Fruit fly (Drosophila melanogaster) whole organism, embryonic: ENCODE measurements around the gene Pop2.

Experiments used
- Abd-B ChIP-seq: fragments of 200-800 bp; sonication (Bioruptor generic); optimal IDR thresholded peaks from 2 replicates; lab custom pipeline; 2018; ENCODE audit warnings: missing biosample characterization, mild to moderate bottlenecking, missing genetic modification characterization, moderate library complexity
- CG10267 ChIP-seq: fragments of 200-800 bp; sonication (Bioruptor generic); optimal IDR thresholded peaks from 2 replicates; lab custom pipeline; 2018; ENCODE audit warnings: missing biosample characterization, mild to moderate bottlenecking, missing genetic modification characterization, moderate library complexity
- CG11093 ChIP-seq: fragments of 200-800 bp; sonication (Bioruptor generic); IDR thresholded peaks from 3 replicates; pipeline ENCODE4 v1.3.6; 2022; ENCODE audit warnings: missing biosample characterization, missing genetic modification characterization
- CG11398 ChIP-seq: fragments of 200-800 bp; sonication (Bioruptor generic); optimal IDR thresholded peaks from 2 replicates; lab custom pipeline; 2016; ENCODE audit warnings: missing biosample characterization, missing genetic modification characterization
- CG11504 ChIP-seq: fragments of 200-800 bp; sonication (Bioruptor generic); optimal IDR thresholded peaks from 3 replicates; lab custom pipeline; 2019; ENCODE audit warnings: missing biosample characterization, mild to moderate bottlenecking, missing genetic modification characterization, moderate library complexity
- CG12071 ChIP-seq: fragments of 200-800 bp; sonication (Bioruptor generic); optimal IDR thresholded peaks from 3 replicates; lab custom pipeline; 2018; ENCODE audit warnings: missing biosample characterization, mild to moderate bottlenecking, missing genetic modification characterization
- CG12104 ChIP-seq: fragments of 200-800 bp; sonication (Bioruptor generic); optimal IDR thresholded peaks from 3 replicates; lab custom pipeline; 2016; ENCODE audit warnings: missing biosample characterization, missing genetic modification characterization
- CG1233 ChIP-seq: fragments of 200-800 bp; sonication (Bioruptor generic); optimal IDR thresholded peaks from 4 replicates; lab custom pipeline; 2018; ENCODE audit warnings: missing biosample characterization, mild to moderate bottlenecking, missing genetic modification characterization
- CG14014 ChIP-seq: fragments of 200-800 bp; sonication (Bioruptor generic); IDR thresholded peaks from 2 replicates; pipeline ENCODE4 v1.3.6; 2022; ENCODE audit warnings: missing biosample characterization, missing genetic modification characterization
- CG17385 ChIP-seq: fragments of 200-800 bp; sonication (Bioruptor generic); optimal IDR thresholded peaks from 3 replicates; lab custom pipeline; 2018; ENCODE audit warnings: missing biosample characterization, mild to moderate bottlenecking, missing genetic modification characterization
- CG17612 ChIP-seq: fragments of 200-800 bp; sonication (Bioruptor generic); IDR thresholded peaks from 2 replicates; pipeline ENCODE4 v1.3.6; 2022; ENCODE audit warnings: missing biosample characterization, missing genetic modification characterization
- CG17802 ChIP-seq: fragments of 200-800 bp; sonication (Bioruptor generic); optimal IDR thresholded peaks from 2 replicates; lab custom pipeline; 2018; ENCODE audit warnings: missing biosample characterization, mild to moderate bottlenecking, missing genetic modification characterization, moderate library complexity
- CG17912 ChIP-seq: fragments of 200-800 bp; sonication (Bioruptor generic); optimal IDR thresholded peaks from 2 replicates; lab custom pipeline; 2018; ENCODE audit warnings: missing biosample characterization, mild to moderate bottlenecking, missing genetic modification characterization
- CG4730 ChIP-seq: fragments of 200-800 bp; sonication (Bioruptor generic); IDR thresholded peaks from 2 replicates; pipeline ENCODE4 v1.3.6; 2022; ENCODE audit warnings: missing biosample characterization, missing genetic modification characterization
- CG4820 ChIP-seq: fragments of 200-800 bp; sonication (Bioruptor generic); optimal IDR thresholded peaks from 3 replicates; lab custom pipeline; 2016; ENCODE audit warnings: missing biosample characterization, missing genetic modification characterization
- CG8089 ChIP-seq: fragments of 200-800 bp; sonication (Bioruptor generic); optimal IDR thresholded peaks from 3 replicates; lab custom pipeline; 2016; ENCODE audit warnings: missing biosample characterization, missing genetic modification characterization
- CG9609 ChIP-seq: fragments of 200-800 bp; sonication (Bioruptor generic); optimal IDR thresholded peaks from 3 replicates; lab custom pipeline; 2016; ENCODE audit warnings: missing biosample characterization, missing genetic modification characterization
- Camta ChIP-seq: fragments of 200-800 bp; sonication (Bioruptor generic); optimal IDR thresholded peaks from 2 replicates; lab custom pipeline; 2016; ENCODE audit warnings: missing biosample characterization, missing genetic modification characterization
- Chrac-16 ChIP-seq: fragments of 200-800 bp; sonication (Bioruptor generic); optimal IDR thresholded peaks from 3 replicates; lab custom pipeline; 2016; ENCODE audit warnings: missing biosample characterization, missing genetic modification characterization
- D ChIP-seq, 2 experiments: fragments of 200-800 bp in 1 of 2; fragments of >200 bp in 1 of 2; sonication (Bioruptor generic) in 1 of 2; optimal IDR thresholded peaks; 2 replicates in 1 of 2; 3 replicates in 1 of 2; lab custom pipeline; 2017; ENCODE audit warnings: mild to moderate bottlenecking in 1 of 2, missing biosample characterization in 1 of 2, missing genetic modification characterization in 1 of 2, missing genetic modification reagents in 1 of 2
- Deaf1 ChIP-seq: fragments of 200-800 bp; optimal IDR thresholded peaks from 3 replicates; lab custom pipeline; 2019; ENCODE audit warnings: missing biosample characterization, mild to moderate bottlenecking, missing genetic modification characterization, moderate library complexity
- E2f1 ChIP-seq: fragments of 200-800 bp; sonication (Bioruptor generic); IDR thresholded peaks from 2 replicates; pipeline ENCODE4 v1.3.6; 2022; ENCODE audit warnings: missing biosample characterization, missing genetic modification characterization
- H15 ChIP-seq: fragments of 200-800 bp; sonication (Bioruptor generic); IDR thresholded peaks from 3 replicates; pipeline ENCODE4 v1.3.6; 2022; ENCODE audit warnings: missing biosample characterization, missing genetic modification characterization
- HLH54F ChIP-seq: fragments of 200-800 bp; sonication (Bioruptor generic); optimal IDR thresholded peaks from 3 replicates; lab custom pipeline; 2016; ENCODE audit warnings: missing biosample characterization, missing genetic modification characterization
- Hr39 ChIP-seq: fragments of >200 bp; optimal IDR thresholded peaks from 2 replicates; lab custom pipeline; 2017
- Hr51 ChIP-seq, 2 experiments: fragments of 200-800 bp; sonication (Bioruptor generic); optimal IDR thresholded peaks; 2 replicates in 1 of 2; 3 replicates in 1 of 2; lab custom pipeline; 2016 to 2018; ENCODE audit warnings: missing biosample characterization in 2 of 2, missing genetic modification characterization in 2 of 2, mild to moderate bottlenecking in 1 of 2, moderate library complexity in 1 of 2
- Myb ChIP-seq: fragments of 200-800 bp; sonication (Bioruptor generic); optimal IDR thresholded peaks from 2 replicates; lab custom pipeline; 2016; ENCODE audit warnings: missing biosample characterization, missing genetic modification characterization
- NC2α ChIP-seq: fragments of 200-800 bp; sonication (Bioruptor generic); optimal IDR thresholded peaks from 2 replicates; lab custom pipeline; 2016; ENCODE audit warnings: missing biosample characterization, missing genetic modification characterization
- Side ChIP-seq: fragments of 200-800 bp; sonication (Bioruptor generic); optimal IDR thresholded peaks from 2 replicates; lab custom pipeline; 2016; ENCODE audit warnings: missing biosample characterization, missing genetic modification characterization
- bowl ChIP-seq: fragments of 200-800 bp; sonication (Bioruptor generic); IDR thresholded peaks from 2 replicates; pipeline ENCODE4 v1.3.6; 2022; ENCODE audit warnings: missing biosample characterization, missing genetic modification characterization
- br ChIP-seq: fragments of >200 bp; optimal IDR thresholded peaks from 2 replicates; lab custom pipeline; 2017
- cg ChIP-seq: fragments of 200-800 bp; sonication (Bioruptor generic); optimal IDR thresholded peaks from 3 replicates; lab custom pipeline; 2019; ENCODE audit warnings: missing biosample characterization, mild to moderate bottlenecking, missing genetic modification characterization, moderate library complexity
- chif ChIP-seq, 2 experiments: fragments of 200-800 bp; sonication (Bioruptor generic); optimal IDR thresholded peaks; 3 replicates each; lab custom pipeline; 2016; ENCODE audit warnings: missing biosample characterization in 2 of 2, missing genetic modification characterization in 2 of 2
- croc ChIP-seq: fragments of 200-800 bp; sonication (Bioruptor generic); conservative IDR thresholded peaks from 3 replicates; pipeline ENCODE4 v1.3.6; 2022; ENCODE audit warnings: missing biosample characterization, missing genetic modification characterization
- dan ChIP-seq: fragments of 200-800 bp; sonication (Bioruptor generic); IDR thresholded peaks from 2 replicates; pipeline ENCODE4 v1.3.6; 2022; ENCODE audit warnings: missing biosample characterization, missing genetic modification characterization
- dm ChIP-seq: fragments of 200-800 bp; sonication (Bioruptor generic); optimal IDR thresholded peaks from 3 replicates; lab custom pipeline; 2016; ENCODE audit warnings: missing biosample characterization, missing genetic modification characterization
- eyg ChIP-seq: fragments of 200-800 bp; sonication (Bioruptor generic); optimal IDR thresholded peaks from 3 replicates; lab custom pipeline; 2016; ENCODE audit warnings: missing biosample characterization, missing genetic modification characterization
- fd3F ChIP-seq: fragments of 200-800 bp; sonication (Bioruptor generic); optimal IDR thresholded peaks from 2 replicates; lab custom pipeline; 2018; ENCODE audit warnings: missing biosample characterization, mild to moderate bottlenecking, missing genetic modification characterization, moderate library complexity
- gfzf ChIP-seq: fragments of 200-800 bp; sonication (Bioruptor generic); optimal IDR thresholded peaks from 2 replicates; lab custom pipeline; 2016; ENCODE audit warnings: missing biosample characterization, mild to moderate bottlenecking, missing genetic modification characterization, moderate library complexity
- her ChIP-seq: fragments of 200-800 bp; sonication (Bioruptor generic); optimal IDR thresholded peaks from 2 replicates; lab custom pipeline; 2016; ENCODE audit warnings: missing biosample characterization, missing genetic modification characterization
- oc ChIP-seq: fragments of 200-800 bp; sonication (Bioruptor generic); optimal IDR thresholded peaks from 2 replicates; lab custom pipeline; 2018; ENCODE audit warnings: missing biosample characterization, mild to moderate bottlenecking, missing genetic modification characterization, moderate library complexity
- pita ChIP-seq: fragments of 200-800 bp; sonication (Bioruptor generic); optimal IDR thresholded peaks from 2 replicates; lab custom pipeline; 2017; ENCODE audit warnings: missing biosample characterization, mild to moderate bottlenecking, missing genetic modification characterization
- pnt ChIP-seq: fragments of 200-800 bp; sonication (Bioruptor generic); optimal IDR thresholded peaks from 3 replicates; lab custom pipeline; 2016; ENCODE audit warnings: missing biosample characterization, missing genetic modification characterization
- sd ChIP-seq: fragments of 200-800 bp; sonication (Bioruptor generic); optimal IDR thresholded peaks from 3 replicates; lab custom pipeline; 2018; ENCODE audit warnings: missing biosample characterization, mild to moderate bottlenecking, missing genetic modification characterization, moderate library complexity
- slbo ChIP-seq: fragments of 200-800 bp; sonication (Bioruptor generic); IDR thresholded peaks from 2 replicates; pipeline ENCODE4 v1.3.6; 2022; ENCODE audit warnings: missing biosample characterization, missing genetic modification characterization
- slp2 ChIP-seq: fragments of 200-800 bp; sonication (Bioruptor generic); optimal IDR thresholded peaks from 2 replicates; lab custom pipeline; 2016; ENCODE audit warnings: missing biosample characterization, missing genetic modification characterization
- so ChIP-seq: fragments of 200-800 bp; sonication (Bioruptor generic); IDR thresholded peaks from 3 replicates; pipeline ENCODE4 v1.3.6; 2022; ENCODE audit warnings: missing biosample characterization, missing genetic modification characterization
- tap ChIP-seq: fragments of 200-800 bp; optimal IDR thresholded peaks from 3 replicates; lab custom pipeline; 2019; ENCODE audit warnings: missing biosample characterization, mild to moderate bottlenecking, missing genetic modification characterization, moderate library complexity
- tna ChIP-seq: fragments of 200-800 bp; sonication (Bioruptor generic); IDR thresholded peaks from 2 replicates; pipeline ENCODE4 v1.3.6; 2022; ENCODE audit warnings: missing biosample characterization, missing genetic modification characterization; ENCODE audit not compliant: partially characterized antibody
- unc-4 ChIP-seq: fragments of 200-800 bp; sonication (Bioruptor generic); IDR thresholded peaks from 2 replicates; pipeline ENCODE4 v1.3.6; 2022; ENCODE audit warnings: missing biosample characterization, missing genetic modification characterization; ENCODE audit not compliant: partially characterized antibody
- yki ChIP-seq: fragments of >200 bp; optimal IDR thresholded peaks from 3 replicates; lab custom pipeline; 2018

Gene Pop2

dm6 chr3L:12037449-12038163 is 34.9 kb upstream of the Pop2 start (continued):
- TF ChIP-seq bowl (GFP tag; lab: Robert Waterston, UW): no peak
- no peak for TF ChIP-seq Deaf1 (tag; lab: Kevin White, UChicago)
- TF ChIP-seq Chrac-16 (GFP tag; lab: Kevin White, UChicago): peak; percentile 5
- no peak for TF ChIP-seq D (optimal IDR thresholded peaks at IDR 0.05; lab: Kevin White, UChicago)
- TF ChIP-seq D (GFP tag; optimal IDR thresholded peaks at IDR 0.05; lab: Kevin White, UChicago): peak; percentile 50
- TF ChIP-seq so: peak; percentile 42; the same call in 2 of the 3 replicates
- no peak for TF ChIP-seq Hr51 (GFP tag; optimal IDR thresholded peaks at IDR 0.05; lab: Kevin White, UChicago)
- TF ChIP-seq br: no peak
- TF ChIP-seq Abd-B (GFP tag; lab: Kevin White, UChicago): peak; percentile 31
- TF ChIP-seq gfzf (GFP tag; lab: Kevin White, UChicago): no peak
- no peak for TF ChIP-seq CG17612 (GFP tag; lab: Robert Waterston, UW)
- peak; percentile 73 for TF ChIP-seq CG10267 (tag; lab: Kevin White, UChicago)
- TF ChIP-seq yki: no peak
- no peak for TF ChIP-seq CG8089 (GFP tag; lab: Kevin White, UChicago)
- TF ChIP-seq CG17802 (tag; lab: Kevin White, UChicago): no peak
- TF ChIP-seq CG12104: no peak
- TF ChIP-seq Side (GFP tag; lab: Kevin White, UChicago): no peak
- no peak for TF ChIP-seq CG1233
- peak; percentile 63; the same call in 1 of the 2 replicates for TF ChIP-seq E2f1 (GFP tag; lab: Robert Waterston, UW)
- peak; percentile 59 for TF ChIP-seq tap (tag; lab: Kevin White, UChicago)
- TF ChIP-seq CG4820 (GFP tag; lab: Kevin White, UChicago): peak; percentile 79
- TF ChIP-seq oc: no peak
- no peak for TF ChIP-seq her
- peak; percentile 16 for TF ChIP-seq Camta (GFP tag; lab: Kevin White, UChicago)
- no peak for TF ChIP-seq pnt (GFP tag; lab: Kevin White, UChicago)
- peak; percentile 18 to 46 for TF ChIP-seq chif (GFP tag; optimal IDR thresholded peaks at IDR 0.05; lab: Kevin White, UChicago)
- TF ChIP-seq CG4730: peak; percentile 38; the same call in 1 of the 2 replicates
- TF ChIP-seq Myb (GFP tag; lab: Kevin White, UChicago): no peak
- no peak for TF ChIP-seq cg (GFP tag; lab: Kevin White, UChicago)
- TF ChIP-seq NC2α: no peak
- TF ChIP-seq dan (GFP tag; lab: Robert Waterston, UW): no peak; the same call in 1 of the 2 replicates
- TF ChIP-seq Hr39 (lab: Kevin White, UChicago): no peak
- TF ChIP-seq tna (GFP tag; lab: Robert Waterston, UW): no peak
- TF ChIP-seq slp2: no peak
- peak; percentile 5; the same call in 1 of the 2 replicates for TF ChIP-seq slbo (GFP tag; lab: Robert Waterston, UW)
- TF ChIP-seq CG17912: no peak
- TF ChIP-seq unc-4 (GFP tag; lab: Robert Waterston, UW): no peak
- peak; percentile 63; the same call in 2 of the 3 replicates for TF ChIP-seq H15
- no peak for TF ChIP-seq CG14014 (GFP tag; lab: Robert Waterston, UW)
- peak; percentile 63 for TF ChIP-seq croc (GFP tag; lab: Robert Waterston, UW)
- peak; percentile 58 for TF ChIP-seq CG11504
- no peak for TF ChIP-seq CG11093 (GFP tag; lab: Robert Waterston, UW)
- no peak for TF ChIP-seq CG9609
- TF ChIP-seq fd3F (GFP tag; lab: Kevin White, UChicago): no peak
- no peak for TF ChIP-seq eyg (GFP tag; lab: Kevin White, UChicago)
- TF ChIP-seq CG11398: no peak
- no peak for TF ChIP-seq sd (tag; lab: Kevin White, UChicago)
- TF ChIP-seq dm (GFP tag; lab: Kevin White, UChicago): no peak
- TF ChIP-seq HLH54F (GFP tag; lab: Kevin White, UChicago): no peak
- TF ChIP-seq CG17385 (GFP tag; lab: Kevin White, UChicago): no peak
- TF ChIP-seq CG12071 (GFP tag; lab: Kevin White, UChicago): no peak
- TF ChIP-seq pita (GFP tag; lab: Kevin White, UChicago): no peak
